Fruit fly (Drosophila melanogaster) whole organism: ENCODE results near the gene CCHa1.
A peak's percentile ranks its signal among the peaks of the same experiment; 100 is the strongest.

ENCODE experiments used
- CG8478 ChIP-seq: fragments of >200 bp; optimal IDR thresholded peaks from 2 replicates; lab custom pipeline; 2018; ENCODE audit warnings: inconsistent platforms
- Dll ChIP-seq: fragments of >200 bp; optimal IDR thresholded peaks from 2 replicates; lab custom pipeline; 2017
- EcR ChIP-seq, 2 experiments: fragments of >200 bp; optimal IDR thresholded peaks; 2 replicates each; lab custom pipeline; 2017; ENCODE audit warnings: missing biosample characterization in 2 of 2, missing genetic modification characterization in 2 of 2, missing genetic modification reagents in 2 of 2
- pan ChIP-seq: fragments of >200 bp; optimal IDR thresholded peaks from 2 replicates; lab custom pipeline; 2017
- psq ChIP-seq: fragments of >200 bp; optimal IDR thresholded peaks from 2 replicates; lab custom pipeline; 2017
- usp ChIP-seq: fragments of >200 bp; optimal IDR thresholded peaks from 2 replicates; lab custom pipeline; 2017; ENCODE audit warnings: missing biosample characterization, missing genetic modification characterization, mixed read lengths

Gene CCHa1

DNA sequence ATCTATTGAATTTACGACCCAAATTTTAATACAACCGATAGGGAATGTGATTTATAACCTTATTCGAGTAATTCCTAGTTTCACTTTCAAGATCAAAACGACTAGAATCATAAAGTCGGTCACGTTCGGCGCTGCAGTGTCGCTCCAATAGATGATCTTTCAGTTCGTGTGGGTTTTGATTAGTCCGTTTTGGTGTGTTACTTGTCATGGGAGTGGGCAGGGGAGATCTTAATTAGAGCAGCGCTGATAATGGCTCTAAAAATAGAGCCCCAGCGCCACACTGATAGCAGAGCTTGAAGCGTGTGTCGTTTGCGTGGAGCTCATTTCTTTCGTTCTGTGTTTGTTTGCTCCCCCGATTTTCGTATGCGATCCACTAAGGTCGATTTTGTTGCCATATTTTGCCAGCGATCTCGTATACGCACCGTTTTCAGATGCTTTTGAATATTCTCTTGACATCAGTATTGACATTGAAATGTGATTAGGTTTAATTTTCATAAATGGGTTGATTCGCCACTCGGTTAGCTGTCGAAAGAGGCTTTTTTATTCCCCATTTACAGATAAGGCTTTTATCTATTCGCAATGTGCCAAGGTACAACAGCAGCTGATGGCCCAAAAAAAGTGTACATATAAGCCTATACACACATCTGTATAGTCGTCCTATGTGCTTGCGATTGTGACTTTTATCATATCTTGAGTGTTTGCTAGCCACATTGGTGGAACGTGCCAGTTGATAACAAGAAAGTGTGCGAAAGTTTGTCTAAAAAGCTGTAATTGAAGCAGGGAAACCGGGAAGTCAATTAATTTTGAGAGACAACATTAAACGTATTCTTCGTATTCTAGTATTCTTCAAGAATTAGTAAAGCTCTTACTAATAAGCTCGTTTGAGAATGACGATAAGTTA lies 37.9 kb downstream of the CCHa1 start:
- TF ChIP-seq pan (lab: Kevin White, UChicago) (no peak), psq (lab: Kevin White, UChicago) (no peak)

DNA sequence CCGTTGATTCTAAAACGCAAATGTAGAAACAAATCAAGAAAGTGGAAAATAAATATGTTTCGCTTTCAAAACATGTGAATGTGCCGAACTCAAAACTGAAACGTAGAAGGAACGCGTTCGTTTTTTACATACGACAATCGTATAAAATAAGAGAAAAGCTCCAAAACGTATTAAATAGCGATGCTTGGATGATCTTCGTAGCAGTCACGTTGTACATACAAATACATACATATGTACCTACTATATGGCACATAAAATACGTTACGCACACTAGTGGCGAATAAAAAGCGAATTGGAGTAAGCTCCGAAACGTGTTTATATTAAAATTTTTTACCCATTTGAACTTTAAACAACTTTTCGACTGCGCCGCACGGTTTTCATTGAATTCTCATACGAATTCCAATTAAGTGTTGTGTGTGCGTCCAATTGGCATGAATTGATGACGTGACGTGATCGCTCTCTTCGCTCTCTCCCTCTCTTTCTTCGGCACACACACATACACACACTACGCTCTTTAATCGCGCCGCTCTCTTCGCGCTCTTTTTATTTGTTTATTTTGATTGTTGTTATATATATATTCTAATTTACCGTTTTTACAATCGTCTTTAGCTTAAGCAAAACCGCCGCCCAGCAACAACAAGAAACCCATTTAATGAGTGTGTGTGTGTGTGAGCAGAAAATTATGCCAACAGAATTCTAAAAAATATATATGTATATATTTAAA lies 39.3 kb downstream of the CCHa1 start:
- no peak for TF ChIP-seq pan (lab: Kevin White, UChicago)
- TF ChIP-seq usp (GFP tag; lab: Kevin White, UChicago), result no peak
- no peak for TF ChIP-seq Dll (lab: Kevin White, UChicago)
- no peak for TF ChIP-seq psq (lab: Kevin White, UChicago)
- no peak for TF ChIP-seq CG8478 (lab: Kevin White, UChicago)
- no peak for TF ChIP-seq EcR (GFP tag; optimal IDR thresholded peaks at IDR 0.05; lab: Kevin White, UChicago)

DNA sequence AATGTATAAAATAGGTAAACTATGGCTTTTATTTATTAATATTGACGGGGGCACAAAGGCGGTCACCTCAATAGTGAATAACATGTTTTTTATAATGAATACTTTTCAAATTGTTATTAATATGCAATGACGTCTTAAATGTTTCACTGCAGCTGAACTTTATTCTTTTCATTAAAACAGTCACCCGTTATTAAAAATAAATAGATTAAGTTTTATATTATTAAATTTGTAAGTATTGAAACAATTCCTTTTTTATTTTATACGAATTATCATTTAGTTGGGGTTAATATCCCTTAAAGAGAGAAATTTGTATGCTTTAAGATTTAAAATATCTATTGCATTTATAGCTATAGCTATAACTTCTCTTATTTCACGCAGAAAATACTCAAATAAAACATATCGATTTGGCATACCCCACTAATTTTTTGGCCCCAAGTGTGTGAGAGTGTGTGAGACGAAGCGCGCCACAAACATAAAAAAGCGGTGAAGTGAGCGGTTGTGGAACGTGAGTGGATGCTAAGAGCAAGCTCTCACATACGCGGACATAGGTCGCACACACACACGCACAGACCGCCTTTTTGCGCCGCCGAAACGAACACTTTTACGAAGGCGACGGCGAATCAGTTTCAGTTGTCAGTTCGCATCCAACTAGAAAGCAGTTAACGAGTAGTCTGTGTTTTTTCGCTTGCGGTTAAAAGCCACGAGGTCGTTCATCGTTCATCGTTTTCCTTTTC lies 40.1 kb downstream of the CCHa1 start, which contains the start of gene foxo:
TSS of gene foxo (plus strand) at position 626 of the 734 bp plus-strand sequence.
- no peak for TF ChIP-seq psq (lab: Kevin White, UChicago)
- TF ChIP-seq Dll (lab: Kevin White, UChicago), result peak; percentile 27
- TF ChIP-seq pan (lab: Kevin White, UChicago), result no peak
- no peak for TF ChIP-seq usp (GFP tag; lab: Kevin White, UChicago)

DNA sequence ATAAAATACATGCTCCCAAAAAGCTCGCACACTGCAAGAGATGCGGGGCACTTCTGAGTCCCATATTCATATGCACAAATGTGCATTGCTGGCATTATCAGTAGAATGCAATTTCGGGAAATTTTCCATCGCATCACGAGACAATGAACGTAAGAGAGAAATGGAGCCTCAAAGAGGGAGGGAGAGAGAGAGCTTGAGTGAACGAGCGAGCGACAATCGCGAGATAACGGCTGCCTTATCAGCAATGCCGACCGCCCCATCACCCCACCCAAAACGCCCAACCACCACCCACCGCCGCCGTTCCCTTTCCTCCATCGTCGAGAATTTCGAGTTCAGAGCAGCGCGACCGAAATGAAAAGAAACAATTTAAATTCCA lies 40.7 kb downstream of the CCHa1 start:
- TF ChIP-seq EcR (GFP tag; optimal IDR thresholded peaks at IDR 0.05; lab: Kevin White, UChicago) (peak in 1 of 2 experiments; percentile 42), CG8478 (lab: Kevin White, UChicago) (no peak)

DNA sequence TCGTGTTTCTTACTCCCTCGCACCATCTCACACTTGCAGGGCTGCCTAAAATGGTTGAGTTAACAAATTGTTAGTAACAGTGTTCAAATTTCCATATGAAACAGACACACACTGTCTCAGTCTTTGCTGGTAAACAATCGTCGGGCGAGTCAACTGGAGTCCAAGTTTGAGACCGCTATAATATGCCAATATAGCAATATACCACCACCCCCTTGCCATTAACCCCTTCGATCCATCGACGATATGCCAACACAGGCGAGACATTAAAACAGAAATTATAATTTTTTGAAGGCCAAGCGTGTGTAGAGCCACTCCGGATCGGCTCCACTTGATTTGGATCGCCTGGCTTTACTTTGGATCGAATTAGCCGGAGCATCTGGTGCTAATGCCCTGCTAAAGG lies 42.5 kb downstream of the CCHa1 start:
- TF ChIP-seq pan (lab: Kevin White, UChicago) (no peak), Dll (lab: Kevin White, UChicago) (no peak), EcR (GFP tag; optimal IDR thresholded peaks at IDR 0.05; lab: Kevin White, UChicago) (no peak), psq (lab: Kevin White, UChicago) (no peak), usp (GFP tag; lab: Kevin White, UChicago) (no peak), CG8478 (lab: Kevin White, UChicago) (no peak)

DNA sequence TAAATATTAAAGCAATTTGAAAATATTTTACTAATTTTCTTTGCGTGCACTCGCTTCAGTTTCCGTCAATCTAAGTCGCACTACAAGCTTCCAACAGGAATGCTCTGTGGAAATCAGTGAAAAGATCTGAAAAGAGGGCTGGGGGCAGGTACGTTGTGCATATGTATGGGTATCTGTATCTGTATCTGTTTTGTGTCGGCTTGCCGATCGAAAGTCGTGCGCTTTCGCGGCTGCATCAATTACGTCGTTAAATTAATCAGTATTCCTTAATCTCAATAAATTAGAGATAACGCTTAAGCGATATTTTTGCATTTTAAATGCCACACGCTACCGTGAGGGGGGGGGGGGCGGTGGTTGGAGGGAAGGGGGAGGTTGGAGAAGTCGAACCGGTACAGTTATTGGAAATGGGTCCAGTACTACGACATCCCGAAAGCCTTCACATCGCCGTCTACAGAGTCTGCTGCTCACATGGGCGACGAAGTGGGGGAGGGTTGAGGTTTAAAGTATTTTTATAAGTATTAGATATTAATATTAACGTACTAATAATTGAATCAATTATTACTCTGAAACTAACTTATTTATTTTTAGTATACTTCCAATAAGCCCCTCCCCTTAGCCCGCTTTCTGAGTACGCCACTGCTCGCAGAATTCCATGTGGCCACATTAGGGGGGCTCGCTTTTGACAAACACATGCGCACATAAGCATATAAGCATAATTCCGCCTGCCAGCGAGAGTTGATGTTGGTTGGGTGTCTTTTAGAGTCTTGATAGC lies 43.4 kb downstream of the CCHa1 start:
- TF ChIP-seq CG8478 (lab: Kevin White, UChicago) (no peak), Dll (lab: Kevin White, UChicago) (no peak)

DNA sequence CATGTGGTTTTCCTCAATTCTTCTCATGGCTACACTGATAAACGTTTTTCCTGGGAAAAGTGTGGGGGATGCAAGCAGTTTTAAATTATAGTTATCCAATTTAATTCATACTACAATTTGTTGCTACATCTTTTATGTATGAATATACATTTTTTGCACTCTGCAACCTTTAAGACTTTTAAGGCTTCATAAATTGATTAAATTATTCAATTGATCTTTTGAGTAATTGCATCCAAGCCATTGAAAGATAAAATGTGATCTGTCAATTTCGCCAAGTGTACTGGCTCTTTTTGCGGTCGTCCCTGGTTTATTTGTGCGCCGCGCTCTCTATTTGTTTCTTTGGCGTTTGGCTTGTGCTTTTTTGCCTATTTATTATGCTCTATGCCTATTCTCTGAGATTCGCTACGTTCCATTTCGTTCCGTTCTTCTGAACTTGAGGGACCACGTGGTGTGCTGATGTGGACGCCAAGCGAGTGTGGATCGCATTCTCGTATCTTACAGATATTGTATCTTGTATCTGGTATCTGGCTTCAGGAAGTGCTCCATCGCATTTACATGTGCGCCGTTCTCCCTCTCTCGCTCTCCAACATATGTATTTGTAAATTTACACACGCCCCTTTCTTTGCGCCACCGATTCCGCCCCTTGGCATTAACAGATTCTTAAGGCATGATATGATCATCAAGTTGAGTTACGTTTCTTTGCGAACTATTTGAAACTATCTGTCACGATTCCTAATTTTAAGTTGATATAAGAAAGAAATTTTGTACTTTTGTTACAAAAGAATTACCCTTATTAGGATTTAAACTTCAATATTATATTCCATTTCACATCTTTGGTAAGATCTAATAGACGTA lies 44.2 kb downstream of the CCHa1 start:
- no peak for TF ChIP-seq pan (lab: Kevin White, UChicago)
- no peak for TF ChIP-seq psq (lab: Kevin White, UChicago)
- TF ChIP-seq EcR (GFP tag; optimal IDR thresholded peaks at IDR 0.05; lab: Kevin White, UChicago), result no peak

DNA sequence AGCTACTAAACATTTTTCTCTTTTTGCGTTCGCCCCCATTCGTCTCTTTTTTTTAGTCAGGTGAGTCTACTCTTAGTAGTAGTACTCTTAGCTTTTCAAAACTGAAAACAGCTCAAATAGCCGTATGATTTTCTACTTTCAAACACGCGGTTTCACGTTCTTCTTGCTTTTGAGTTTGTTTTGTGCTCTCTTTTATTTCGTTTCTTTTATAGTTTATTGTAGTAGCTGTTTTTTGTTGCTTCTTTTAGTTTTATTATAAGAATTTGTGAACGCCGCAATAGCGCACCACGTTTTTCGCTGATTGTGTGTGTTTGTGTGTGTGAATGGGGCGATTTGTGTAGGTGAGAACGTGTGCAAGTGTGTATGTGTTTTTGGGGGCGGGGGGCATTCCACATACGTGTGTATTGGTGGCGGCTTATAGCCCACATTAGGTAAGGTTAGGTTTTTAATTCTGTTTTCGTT lies 45.2 kb downstream of the CCHa1 start:
- no peak for TF ChIP-seq usp (GFP tag; lab: Kevin White, UChicago)
- no peak for TF ChIP-seq psq (lab: Kevin White, UChicago)
- TF ChIP-seq Dll (lab: Kevin White, UChicago), result no peak
- no peak for TF ChIP-seq CG8478 (lab: Kevin White, UChicago)
- TF ChIP-seq pan (lab: Kevin White, UChicago), result no peak
- TF ChIP-seq EcR (GFP tag; optimal IDR thresholded peaks at IDR 0.05; lab: Kevin White, UChicago), result no peak

DNA sequence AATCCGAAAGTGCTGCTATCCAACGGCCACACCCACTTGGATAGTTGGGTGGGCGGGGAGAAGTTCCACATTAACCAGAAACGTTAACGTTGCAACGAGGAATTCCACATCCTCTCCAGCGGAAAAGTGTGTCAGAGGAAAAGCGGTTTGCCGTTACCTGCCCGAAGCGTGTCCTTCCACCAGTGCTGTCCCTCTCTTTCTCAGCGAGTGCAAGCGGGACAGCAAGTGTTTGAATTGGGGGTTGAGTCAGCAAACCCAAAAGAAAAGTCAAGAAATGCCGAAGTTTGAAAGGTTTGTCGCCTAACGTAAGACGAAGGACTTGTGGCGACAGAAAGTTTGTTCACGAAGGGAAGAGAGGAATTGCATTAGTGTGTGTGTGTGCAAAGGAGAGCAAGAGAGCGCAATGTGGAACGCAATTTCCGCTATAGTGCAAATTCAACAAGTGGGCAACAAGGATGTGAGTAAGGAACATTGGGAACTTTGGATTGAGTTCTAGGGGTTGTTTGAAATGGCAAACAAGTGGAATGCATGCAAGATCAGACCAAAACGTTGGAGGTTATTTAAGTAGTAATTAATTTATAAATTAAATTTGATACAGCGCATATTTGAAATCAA lies 46.0 kb downstream of the CCHa1 start:
- TF ChIP-seq CG8478 (lab: Kevin White, UChicago) (no peak), EcR (GFP tag; optimal IDR thresholded peaks at IDR 0.05; lab: Kevin White, UChicago) (no peak), psq (lab: Kevin White, UChicago) (no peak), pan (lab: Kevin White, UChicago) (no peak), Dll (lab: Kevin White, UChicago) (no peak), usp (GFP tag; lab: Kevin White, UChicago) (no peak)

DNA sequence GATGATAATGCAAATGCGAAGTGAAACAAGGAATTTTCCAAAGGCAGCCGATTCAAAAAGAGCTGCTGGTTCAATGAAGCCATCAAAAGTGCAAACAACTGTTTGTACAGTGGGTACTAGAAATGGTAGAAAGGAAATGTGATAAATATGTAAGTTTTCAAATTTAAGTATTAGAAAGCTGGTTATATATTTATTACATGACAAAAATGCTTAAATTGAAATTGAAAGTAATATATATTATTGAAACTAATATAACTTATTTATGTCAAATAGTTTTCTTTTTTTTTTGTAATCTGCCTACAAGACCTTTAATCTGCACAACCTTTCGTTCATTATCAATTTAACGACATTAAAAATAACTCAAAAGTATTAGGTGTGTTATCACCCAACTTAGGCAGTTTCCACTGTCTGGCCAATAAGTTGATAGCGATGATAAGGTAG lies 47.9 kb downstream of the CCHa1 start:
- no peak for TF ChIP-seq psq (lab: Kevin White, UChicago)
- TF ChIP-seq EcR (GFP tag; optimal IDR thresholded peaks at IDR 0.05; lab: Kevin White, UChicago), result no peak
- TF ChIP-seq usp (GFP tag; lab: Kevin White, UChicago), result no peak
- TF ChIP-seq Dll (lab: Kevin White, UChicago), result no peak
- no peak for TF ChIP-seq CG8478 (lab: Kevin White, UChicago)
- TF ChIP-seq pan (lab: Kevin White, UChicago), result no peak
